Worm (Caenorhabditis elegans) whole organism, L4 larva: ENCODE data around the gene abch-1.

Source experiments
- Y75B8A.6 ChIP-seq: fragments of 200-800 bp; sonication (Bioruptor generic); IDR thresholded peaks from 2 replicates; pipeline ENCODE4 v1.3.6; 2022; ENCODE audit warnings: missing genetic modification reagents, missing genetic modification characterization, missing compliant biosample characterization
- ceh-28 ChIP-seq: fragments of 150-350 bp; optimal IDR thresholded peaks from 2 replicates; lab custom pipeline; 2014; ENCODE audit warnings: missing biosample characterization, missing genetic modification reagents, missing genetic modification characterization
- hlh-11 ChIP-seq: fragments of 200-800 bp; sonication (Bioruptor generic); optimal IDR thresholded peaks from 2 replicates; lab custom pipeline; 2018; ENCODE audit warnings: mild to moderate bottlenecking, missing genetic modification characterization, missing compliant biosample characterization
- rbr-2 ChIP-seq: sonication (generic microtip); optimal IDR thresholded peaks from 2 replicates; lab custom pipeline; 2016; ENCODE audit warnings: missing genotype, missing genetic modification characterization, missing compliant biosample characterization
- unc-62 ChIP-seq, 3 experiments: fragments of 150-350 bp in 1 of 3; sonication (generic microtip); optimal IDR thresholded peaks in 2 of 3; peaks in 1 of 3; 1 replicate in 1 of 3; 2 replicates in 2 of 3; lab custom pipeline; 2014 to 2017; ENCODE audit warnings: missing biosample characterization in 3 of 3, missing genetic modification characterization in 3 of 3, missing genetic modification reagents in 3 of 3, missing genotype in 1 of 3
- ztf-11 ChIP-seq: fragments of 150-350 bp; optimal IDR thresholded peaks from 2 replicates; lab custom pipeline; 2014; ENCODE audit warnings: missing biosample characterization, missing genetic modification characterization

- no peak for TF ChIP-seq rbr-2 (tag; lab: Kevin White, UChicago)
- TF ChIP-seq hlh-11 = no peak
- no peak for TF ChIP-seq unc-62 (GFP tag; optimal IDR thresholded peaks at IDR 0.05 in 1 of 2; lab: Kevin White, UChicago)
- TF ChIP-seq unc-62 (tag; optimal IDR thresholded peaks at IDR 0.05; lab: Kevin White, UChicago) = no peak
- no peak for TF ChIP-seq Y75B8A.6 (GFP tag; lab: Robert Waterston, UW)
- TF ChIP-seq ceh-28 (tag; lab: Kevin White, UChicago) = no peak
- no peak for TF ChIP-seq ztf-11 (tag; lab: Kevin White, UChicago)
Measured at ce11 chrII:6531527-6531926, at the start of gene abch-1.
